Fruit fly (Drosophila melanogaster) whole organism, embryonic: ENCODE data around the gene KP78a.
A peak's percentile ranks its signal among the peaks of the same experiment; 100 is the strongest.

ENCODE experiments used
- ATbp ChIP-seq: fragments of 200-800 bp; sonication (Bioruptor generic); optimal IDR thresholded peaks from 2 replicates; lab custom pipeline; 2017; ENCODE audit warnings: missing biosample characterization, mild to moderate bottlenecking, missing genetic modification characterization, missing genetic modification reagents
- Asciz ChIP-seq: fragments of 200-800 bp; sonication (Bioruptor generic); optimal IDR thresholded peaks from 2 replicates; lab custom pipeline; 2017; ENCODE audit warnings: missing biosample characterization, mild to moderate bottlenecking, missing genetic modification characterization, missing genetic modification reagents
- Atf-2 ChIP-seq: fragments of 200-800 bp; sonication (Bioruptor generic); optimal IDR thresholded peaks from 2 replicates; lab custom pipeline; 2016; ENCODE audit warnings: missing biosample characterization, missing genetic modification characterization
- Atf3 ChIP-seq: fragments of 200-800 bp; sonication (Bioruptor generic); optimal IDR thresholded peaks from 3 replicates; lab custom pipeline; 2016; ENCODE audit warnings: missing biosample characterization, missing genetic modification characterization
- CG10147 ChIP-seq: fragments of 200-800 bp; sonication (Bioruptor generic); optimal IDR thresholded peaks from 2 replicates; lab custom pipeline; 2019; ENCODE audit warnings: missing biosample characterization, mild to moderate bottlenecking, missing genetic modification characterization, moderate library complexity
- CG10366 ChIP-seq: fragments of 200-800 bp; sonication (Bioruptor generic); IDR thresholded peaks from 2 replicates; pipeline ENCODE4 v1.3.6; 2022; ENCODE audit warnings: missing biosample characterization, missing genetic modification characterization
- CG10654 ChIP-seq: fragments of 200-800 bp; sonication (Bioruptor generic); optimal IDR thresholded peaks from 2 replicates; lab custom pipeline; 2016; ENCODE audit warnings: missing biosample characterization, missing genetic modification characterization
- CG12391 ChIP-seq: fragments of 200-800 bp; sonication (Bioruptor generic); optimal IDR thresholded peaks from 3 replicates; lab custom pipeline; 2018; ENCODE audit warnings: missing biosample characterization, mild to moderate bottlenecking, missing genetic modification characterization, moderate library complexity
- CG12744 ChIP-seq: fragments of 200-800 bp; sonication (Bioruptor generic); optimal IDR thresholded peaks from 2 replicates; lab custom pipeline; 2016; ENCODE audit warnings: missing biosample characterization, missing genetic modification characterization
- CG15011 ChIP-seq: fragments of 200-800 bp; sonication (Bioruptor generic); optimal IDR thresholded peaks from 3 replicates; lab custom pipeline; 2018; ENCODE audit warnings: missing biosample characterization, mild to moderate bottlenecking, missing genetic modification characterization
- CG15269 ChIP-seq: fragments of 200-800 bp; sonication (Bioruptor generic); optimal IDR thresholded peaks from 2 replicates; lab custom pipeline; 2018; ENCODE audit warnings: missing biosample characterization, mild to moderate bottlenecking, missing genetic modification characterization, moderate library complexity
- CG1602 ChIP-seq: fragments of 200-800 bp; sonication (Bioruptor generic); optimal IDR thresholded peaks from 3 replicates; lab custom pipeline; 2016; ENCODE audit warnings: missing biosample characterization, missing genetic modification characterization
- CG17186 ChIP-seq: fragments of 200-800 bp; sonication (Bioruptor generic); optimal IDR thresholded peaks from 3 replicates; lab custom pipeline; 2017; ENCODE audit warnings: missing biosample characterization, missing genetic modification reagents, missing genetic modification characterization
- CG17912 ChIP-seq: fragments of 200-800 bp; sonication (Bioruptor generic); optimal IDR thresholded peaks from 2 replicates; lab custom pipeline; 2018; ENCODE audit warnings: missing biosample characterization, mild to moderate bottlenecking, missing genetic modification characterization
- CG18764 ChIP-seq: fragments of 200-800 bp; sonication (Bioruptor generic); optimal IDR thresholded peaks from 3 replicates; lab custom pipeline; 2016; ENCODE audit warnings: missing biosample characterization, missing genetic modification characterization
- CG3407 ChIP-seq: fragments of 200-800 bp; sonication (Bioruptor generic); optimal IDR thresholded peaks from 2 replicates; lab custom pipeline; 2018; ENCODE audit warnings: missing biosample characterization, mild to moderate bottlenecking, missing genetic modification characterization
- CG3726 ChIP-seq: fragments of 200-800 bp; sonication (Bioruptor generic); IDR thresholded peaks from 3 replicates; pipeline ENCODE4, ENCODE4 v1.3.6; 2022; ENCODE audit warnings: missing biosample characterization, missing genetic modification characterization
- CG4424 ChIP-seq: fragments of 200-800 bp; sonication (Bioruptor generic); optimal IDR thresholded peaks from 3 replicates; lab custom pipeline; 2016; ENCODE audit warnings: missing biosample characterization, missing genetic modification characterization
- CG5180 ChIP-seq: fragments of 200-800 bp; sonication (Bioruptor generic); optimal IDR thresholded peaks from 3 replicates; lab custom pipeline; 2017; ENCODE audit warnings: missing biosample characterization, missing genetic modification characterization, mild to moderate bottlenecking, moderate library complexity, missing genetic modification reagents
- CG8290 ChIP-seq, 3 experiments: fragments of 200-800 bp; sonication (Bioruptor generic); optimal IDR thresholded peaks; 2 replicates each; lab custom pipeline; 2016 to 2019; ENCODE audit warnings: missing biosample characterization in 3 of 3, missing genetic modification characterization in 3 of 3, mild to moderate bottlenecking in 2 of 3, moderate library complexity in 1 of 3
- CG9727 ChIP-seq: fragments of 200-800 bp; sonication (Bioruptor generic); optimal IDR thresholded peaks from 3 replicates; lab custom pipeline; 2017; ENCODE audit warnings: missing biosample characterization, mild to moderate bottlenecking, missing genetic modification characterization
- D19B ChIP-seq: fragments of 200-800 bp; sonication (Bioruptor generic); optimal IDR thresholded peaks from 2 replicates; lab custom pipeline; 2017; ENCODE audit warnings: missing biosample characterization, mild to moderate bottlenecking, missing genetic modification characterization
- Deaf1 ChIP-seq: fragments of 200-800 bp; optimal IDR thresholded peaks from 3 replicates; lab custom pipeline; 2019; ENCODE audit warnings: missing biosample characterization, mild to moderate bottlenecking, missing genetic modification characterization, moderate library complexity
- E2f1 ChIP-seq: fragments of 200-800 bp; sonication (Bioruptor generic); IDR thresholded peaks from 2 replicates; pipeline ENCODE4 v1.3.6; 2022; ENCODE audit warnings: missing biosample characterization, missing genetic modification characterization
- Gug ChIP-seq: fragments of 200-800 bp; sonication (Bioruptor generic); IDR thresholded peaks from 4 replicates; pipeline ENCODE4 v1.3.6; 2022; ENCODE audit warnings: missing biosample characterization, missing genetic modification characterization
- HHEX ChIP-seq: fragments of 200-800 bp; sonication (Bioruptor generic); optimal IDR thresholded peaks from 3 replicates; lab custom pipeline; 2017; ENCODE audit warnings: missing biosample characterization, mild to moderate bottlenecking, missing genetic modification characterization, missing genetic modification reagents
- Hr51 ChIP-seq, 2 experiments: fragments of 200-800 bp; sonication (Bioruptor generic); optimal IDR thresholded peaks; 2 replicates in 1 of 2; 3 replicates in 1 of 2; lab custom pipeline; 2016 to 2018; ENCODE audit warnings: missing biosample characterization in 2 of 2, missing genetic modification characterization in 2 of 2, mild to moderate bottlenecking in 1 of 2, moderate library complexity in 1 of 2
- Kr ChIP-seq: fragments of 200-800 bp; sonication (Bioruptor generic); optimal IDR thresholded peaks from 2 replicates; lab custom pipeline; 2017; ENCODE audit warnings: missing biosample characterization, mild to moderate bottlenecking, missing genetic modification characterization
- MTF-1 ChIP-seq: fragments of 200-800 bp; sonication (Bioruptor generic); optimal IDR thresholded peaks from 2 replicates; lab custom pipeline; 2018; ENCODE audit warnings: missing biosample characterization, mild to moderate bottlenecking, missing genetic modification characterization, borderline replicate concordance
- Max ChIP-seq: fragments of 200-800 bp; sonication (Bioruptor generic); optimal IDR thresholded peaks from 2 replicates; lab custom pipeline; 2016; ENCODE audit warnings: missing biosample characterization, mild to moderate bottlenecking, missing genetic modification characterization
- NFAT ChIP-seq: fragments of 200-800 bp; sonication (Bioruptor generic); IDR thresholded peaks from 2 replicates; pipeline ENCODE4 v1.3.6; 2022; ENCODE audit warnings: missing biosample characterization, missing genetic modification characterization
- NfI ChIP-seq: fragments of 200-800 bp; sonication (Bioruptor generic); optimal IDR thresholded peaks from 3 replicates; lab custom pipeline; 2018; ENCODE audit warnings: missing biosample characterization, mild to moderate bottlenecking, missing genetic modification characterization, moderate library complexity
- Oli ChIP-seq: fragments of 200-800 bp; sonication (Bioruptor generic); optimal IDR thresholded peaks from 2 replicates; lab custom pipeline; 2018; ENCODE audit warnings: missing biosample characterization, mild to moderate bottlenecking, missing genetic modification characterization, moderate library complexity
- Rx ChIP-seq: fragments of 200-800 bp; sonication (Bioruptor generic); IDR thresholded peaks from 2 replicates; pipeline ENCODE4 v1.3.6; 2022; ENCODE audit warnings: missing biosample characterization, missing genetic modification characterization
- Side ChIP-seq: fragments of 200-800 bp; sonication (Bioruptor generic); optimal IDR thresholded peaks from 2 replicates; lab custom pipeline; 2016; ENCODE audit warnings: missing biosample characterization, missing genetic modification characterization
- Vsx1 ChIP-seq: fragments of 200-800 bp; sonication (Bioruptor generic); optimal IDR thresholded peaks from 2 replicates; lab custom pipeline; 2017; ENCODE audit warnings: missing biosample characterization, mild to moderate bottlenecking, missing genetic modification characterization, missing genetic modification reagents
- bcd ChIP-seq: fragments of 200-800 bp; sonication (Bioruptor generic); optimal IDR thresholded peaks from 2 replicates; lab custom pipeline; 2017; ENCODE audit warnings: missing biosample characterization, mild to moderate bottlenecking, missing genetic modification characterization
- disco-r ChIP-seq: fragments of 200-800 bp; sonication (Bioruptor generic); optimal IDR thresholded peaks from 2 replicates; lab custom pipeline; 2016; ENCODE audit warnings: missing biosample characterization, missing genetic modification characterization
- ewg ChIP-seq: fragments of 200-800 bp; sonication (Bioruptor generic); optimal IDR thresholded peaks from 3 replicates; lab custom pipeline; 2017; ENCODE audit warnings: mild to moderate bottlenecking, missing biosample characterization, missing genetic modification reagents, missing genetic modification characterization
- gce ChIP-seq: fragments of 200-800 bp; sonication (Bioruptor generic); IDR thresholded peaks from 3 replicates; pipeline ENCODE4 v1.3.6; 2022; ENCODE audit warnings: missing biosample characterization, missing genetic modification characterization
- gsb ChIP-seq: fragments of 200-800 bp; sonication (Bioruptor generic); IDR thresholded peaks from 2 replicates; pipeline ENCODE4 v1.3.6; 2022; ENCODE audit warnings: missing biosample characterization, missing genetic modification characterization
- gsb-n ChIP-seq: fragments of 200-800 bp; sonication (Bioruptor generic); optimal IDR thresholded peaks from 3 replicates; lab custom pipeline; 2018; ENCODE audit warnings: missing biosample characterization, mild to moderate bottlenecking, missing genetic modification characterization
- jigr1 ChIP-seq: fragments of 200-800 bp; sonication (Bioruptor generic); IDR thresholded peaks from 3 replicates; pipeline ENCODE4 v1.3.6; 2022; ENCODE audit warnings: missing biosample characterization, missing genetic modification characterization
- ken ChIP-seq: fragments of 200-800 bp; sonication (Bioruptor generic); IDR thresholded peaks from 3 replicates; pipeline ENCODE4 v1.3.6; 2022; ENCODE audit warnings: missing biosample characterization, missing genetic modification characterization
- lmd ChIP-seq: fragments of 200-800 bp; sonication (Bioruptor generic); IDR thresholded peaks from 2 replicates; pipeline ENCODE4 v1.3.6; 2022; ENCODE audit warnings: missing biosample characterization, missing genetic modification characterization
- lola ChIP-seq, 3 experiments: fragments of >200 bp in 2 of 3; fragments of 200-800 bp in 1 of 3; sonication (Bioruptor generic) in 1 of 3; optimal IDR thresholded peaks; 2 replicates each; lab custom pipeline; 2017 to 2019; ENCODE audit warnings: missing biosample characterization in 3 of 3, missing genetic modification characterization in 3 of 3, mild to moderate bottlenecking in 1 of 3, moderate library complexity in 1 of 3
- phol ChIP-seq: fragments of 200-800 bp; sonication (Bioruptor generic); optimal IDR thresholded peaks from 3 replicates; lab custom pipeline; 2018; ENCODE audit warnings: missing biosample characterization, mild to moderate bottlenecking, missing genetic modification characterization, moderate library complexity
- slp2 ChIP-seq: fragments of 200-800 bp; sonication (Bioruptor generic); optimal IDR thresholded peaks from 2 replicates; lab custom pipeline; 2016; ENCODE audit warnings: missing biosample characterization, missing genetic modification characterization
- tna ChIP-seq: fragments of 200-800 bp; sonication (Bioruptor generic); IDR thresholded peaks from 2 replicates; pipeline ENCODE4 v1.3.6; 2022; ENCODE audit warnings: missing biosample characterization, missing genetic modification characterization; ENCODE audit not compliant: partially characterized antibody

KP78a gene

dm6 chr3R:11392805-11393204, 39.9 kb upstream of the KP78a start (continued):
- TF ChIP-seq CG10654 (GFP tag; lab: Kevin White, UChicago) (peak; percentile 59), CG17912 (GFP tag; lab: Kevin White, UChicago) (peak; percentile 81), CG9727 (GFP tag; lab: Kevin White, UChicago) (peak; percentile 85), NFAT (peak; percentile 26; the same call in 1 of the 2 replicates), CG12744 (GFP tag; lab: Kevin White, UChicago) (peak; percentile 73), CG12391 (peak; percentile 51), tna (GFP tag; lab: Robert Waterston, UW) (no peak), disco-r (GFP tag; lab: Kevin White, UChicago) (peak; percentile 41), Side (GFP tag; lab: Kevin White, UChicago) (peak; percentile 72), lmd (peak; percentile 36; the same call in 1 of the 2 replicates), Max (GFP tag; lab: Kevin White, UChicago) (no peak), Oli (peak; percentile 63), Atf-2 (GFP tag; lab: Kevin White, UChicago) (peak; percentile 54), CG4424 (peak; percentile 77), HHEX (GFP tag; lab: Kevin White, UChicago) (peak; percentile 79), bcd (GFP tag; lab: Kevin White, UChicago) (peak; percentile 80), Deaf1 (no peak), phol (tag; lab: Kevin White, UChicago) (peak; percentile 82), CG5180 (GFP tag; lab: Kevin White, UChicago) (peak; percentile 45), CG10366 (GFP tag; lab: Robert Waterston, UW) (peak; percentile 42), Gug (peak; percentile 57; the same call in 2 of the 4 replicates), lola (GFP tag; optimal IDR thresholded peaks at IDR 0.05; lab: Kevin White, UChicago) (no peak), CG3407 (GFP tag; lab: Kevin White, UChicago) (peak; percentile 63), Atf3 (GFP tag; lab: Kevin White, UChicago) (peak; percentile 23), gce (GFP tag; lab: Robert Waterston, UW) (peak; percentile 78; the same call in 2 of the 3 replicates), E2f1 (GFP tag; lab: Robert Waterston, UW) (no peak; the same call in 1 of the 2 replicates), CG8290 (GFP tag; optimal IDR thresholded peaks at IDR 0.05; lab: Kevin White, UChicago) (peak; percentile 90), CG8290 (tag; optimal IDR thresholded peaks at IDR 0.05; lab: Kevin White, UChicago) (peak; percentile 83 to 96), CG18764 (peak; percentile 47), Asciz (GFP tag; lab: Kevin White, UChicago) (peak; percentile 65), ken (GFP tag; lab: Robert Waterston, UW) (peak; percentile 74; the same call in 1 of the 3 replicates), MTF-1 (GFP tag; lab: Kevin White, UChicago) (peak; percentile 88), CG1602 (peak; percentile 16), slp2 (GFP tag; lab: Kevin White, UChicago) (peak; percentile 64), Kr (GFP tag; lab: Kevin White, UChicago) (peak; percentile 86), Hr51 (GFP tag; optimal IDR thresholded peaks at IDR 0.05; lab: Kevin White, UChicago) (peak in 1 of 2 experiments; percentile 33), CG15011 (GFP tag; lab: Kevin White, UChicago) (peak; percentile 42), Rx (GFP tag; lab: Robert Waterston, UW) (peak; percentile 74), NfI (peak; percentile 81), gsb (0 out of 2 replicates have a peak, but pooled peaks have one; percentile 40), CG17186 (peak; percentile 59), ewg (peak; percentile 69), Vsx1 (GFP tag; lab: Kevin White, UChicago) (peak; percentile 56), CG15269 (tag; lab: Kevin White, UChicago) (no peak), ATbp (GFP tag; lab: Kevin White, UChicago) (peak; percentile 71), D19B (GFP tag; lab: Kevin White, UChicago) (no peak), jigr1 (GFP tag; lab: Robert Waterston, UW) (0 out of 3 replicates have a peak, but pooled peaks have one; percentile 13), gsb-n (peak; percentile 61), CG10147 (GFP tag; lab: Kevin White, UChicago) (no peak), CG3726 (GFP tag; lab: Robert Waterston, UW) (0 out of 3 replicates have a peak, but pooled peaks have one; percentile 38)
